Fruit fly (Drosophila melanogaster) whole organism, embryonic: ENCODE data around the gene CG31267.

Source experiments
- CG10267 ChIP-seq: fragments of 200-800 bp; sonication (Bioruptor generic); optimal IDR thresholded peaks from 2 replicates; lab custom pipeline; 2018; ENCODE audit warnings: missing biosample characterization, mild to moderate bottlenecking, missing genetic modification characterization, moderate library complexity
- CG10366 ChIP-seq: fragments of 200-800 bp; sonication (Bioruptor generic); IDR thresholded peaks from 2 replicates; pipeline ENCODE4 v1.3.6; 2022; ENCODE audit warnings: missing biosample characterization, missing genetic modification characterization
- CG17186 ChIP-seq: fragments of 200-800 bp; sonication (Bioruptor generic); optimal IDR thresholded peaks from 3 replicates; lab custom pipeline; 2017; ENCODE audit warnings: missing biosample characterization, missing genetic modification reagents, missing genetic modification characterization
- CG17361 ChIP-seq: fragments of 200-800 bp; sonication (Bioruptor generic); IDR thresholded peaks from 3 replicates; pipeline ENCODE4 v1.3.6; 2022; ENCODE audit warnings: missing biosample characterization, missing genetic modification characterization
- CG18599 ChIP-seq: fragments of 200-800 bp; sonication (Bioruptor generic); optimal IDR thresholded peaks from 3 replicates; lab custom pipeline; 2017; ENCODE audit warnings: missing biosample characterization, missing genetic modification characterization, mild to moderate bottlenecking, moderate library complexity, missing genetic modification reagents
- CG2120 ChIP-seq: fragments of 200-800 bp; sonication (Bioruptor generic); optimal IDR thresholded peaks from 3 replicates; lab custom pipeline; 2016; ENCODE audit warnings: missing biosample characterization, missing genetic modification characterization
- CG30020 ChIP-seq: fragments of 200-800 bp; optimal IDR thresholded peaks from 2 replicates; lab custom pipeline; 2019; ENCODE audit warnings: missing biosample characterization, mild to moderate bottlenecking, missing genetic modification characterization, moderate library complexity
- CG32532 ChIP-seq: fragments of 200-800 bp; sonication (Bioruptor generic); IDR thresholded peaks from 2 replicates; pipeline ENCODE4 v1.3.6; 2022; ENCODE audit warnings: missing biosample characterization, missing genetic modification characterization
- CG34376 ChIP-seq: fragments of 200-800 bp; sonication (Bioruptor generic); optimal IDR thresholded peaks from 2 replicates; lab custom pipeline; 2018; ENCODE audit warnings: missing biosample characterization, mild to moderate bottlenecking, missing genetic modification characterization
- CG4820 ChIP-seq: fragments of 200-800 bp; sonication (Bioruptor generic); optimal IDR thresholded peaks from 3 replicates; lab custom pipeline; 2016; ENCODE audit warnings: missing biosample characterization, missing genetic modification characterization
- CG6791 ChIP-seq: fragments of 200-800 bp; sonication (Bioruptor generic); IDR thresholded peaks from 3 replicates; pipeline ENCODE4 v1.3.6; 2022; ENCODE audit warnings: missing biosample characterization, missing genetic modification characterization; ENCODE audit not compliant: partially characterized antibody
- CG6813 ChIP-seq: fragments of 200-800 bp; sonication (Bioruptor generic); optimal IDR thresholded peaks from 2 replicates; lab custom pipeline; 2017; ENCODE audit warnings: missing biosample characterization, missing genetic modification characterization, mild to moderate bottlenecking, moderate library complexity, missing genetic modification reagents
- CG7271 ChIP-seq: fragments of 200-800 bp; sonication (Bioruptor generic); optimal IDR thresholded peaks from 2 replicates; lab custom pipeline; 2018; ENCODE audit warnings: missing biosample characterization, mild to moderate bottlenecking, missing genetic modification characterization, moderate library complexity
- CG7786 ChIP-seq: fragments of 200-800 bp; sonication (Bioruptor generic); optimal IDR thresholded peaks from 2 replicates; lab custom pipeline; 2016; ENCODE audit warnings: missing biosample characterization, missing genetic modification characterization
- CG7987 ChIP-seq: fragments of 200-800 bp; sonication (Bioruptor generic); optimal IDR thresholded peaks from 2 replicates; lab custom pipeline; 2018; ENCODE audit warnings: missing biosample characterization, mild to moderate bottlenecking, missing genetic modification characterization, moderate library complexity
- CG9215 ChIP-seq: fragments of 200-800 bp; sonication (Bioruptor generic); IDR thresholded peaks from 2 replicates; pipeline ENCODE4 v1.3.6; 2022; ENCODE audit warnings: missing biosample characterization, missing genetic modification characterization
- CG9817 ChIP-seq: fragments of 200-800 bp; sonication (Bioruptor generic); optimal IDR thresholded peaks from 2 replicates; lab custom pipeline; 2018; ENCODE audit warnings: missing biosample characterization, mild to moderate bottlenecking, missing genetic modification characterization, moderate library complexity
- D19B ChIP-seq: fragments of 200-800 bp; sonication (Bioruptor generic); optimal IDR thresholded peaks from 2 replicates; lab custom pipeline; 2017; ENCODE audit warnings: missing biosample characterization, mild to moderate bottlenecking, missing genetic modification characterization
- E2f2 ChIP-seq: fragments of 200-800 bp; sonication (Bioruptor generic); IDR thresholded peaks from 2 replicates; pipeline ENCODE4 v1.3.6; 2022; ENCODE audit warnings: missing biosample characterization, missing genetic modification characterization
- Ets65A ChIP-seq: fragments of 200-800 bp; sonication (Bioruptor generic); peaks from one replicate; lab custom pipeline; 2016; ENCODE audit warnings: missing biosample characterization, missing genetic modification characterization
- Fer1 ChIP-seq: fragments of 200-800 bp; sonication (Bioruptor generic); optimal IDR thresholded peaks from 2 replicates; lab custom pipeline; 2017; ENCODE audit warnings: missing biosample characterization, mild to moderate bottlenecking, missing genetic modification characterization
- Gug ChIP-seq: fragments of 200-800 bp; sonication (Bioruptor generic); IDR thresholded peaks from 4 replicates; pipeline ENCODE4 v1.3.6; 2022; ENCODE audit warnings: missing biosample characterization, missing genetic modification characterization
- Hmr ChIP-seq: fragments of 200-800 bp; sonication (Bioruptor generic); optimal IDR thresholded peaks from 3 replicates; lab custom pipeline; 2017; ENCODE audit warnings: mild to moderate bottlenecking, missing biosample characterization, missing genetic modification reagents, missing genetic modification characterization
- Myb ChIP-seq: fragments of 200-800 bp; sonication (Bioruptor generic); optimal IDR thresholded peaks from 2 replicates; lab custom pipeline; 2016; ENCODE audit warnings: missing biosample characterization, missing genetic modification characterization
- Neu2 ChIP-seq: fragments of 200-800 bp; sonication (Bioruptor generic); optimal IDR thresholded peaks from 3 replicates; lab custom pipeline; 2016; ENCODE audit warnings: missing biosample characterization, missing genetic modification characterization, borderline replicate concordance
- Sin3A ChIP-seq: fragments of >200 bp; optimal IDR thresholded peaks from 2 replicates; lab custom pipeline; 2018
- Xbp1 ChIP-seq: fragments of 200-800 bp; sonication (Bioruptor generic); optimal IDR thresholded peaks from 3 replicates; lab custom pipeline; 2016; ENCODE audit warnings: missing biosample characterization, mild to moderate bottlenecking, missing genetic modification characterization
- YL-1 ChIP-seq: fragments of 200-800 bp; sonication (Bioruptor generic); optimal IDR thresholded peaks from 3 replicates; lab custom pipeline; 2017; ENCODE audit warnings: missing biosample characterization, mild to moderate bottlenecking, missing genetic modification characterization
- bowl ChIP-seq: fragments of 200-800 bp; sonication (Bioruptor generic); IDR thresholded peaks from 2 replicates; pipeline ENCODE4 v1.3.6; 2022; ENCODE audit warnings: missing biosample characterization, missing genetic modification characterization
- cwo ChIP-seq: fragments of 200-800 bp; sonication (Bioruptor generic); optimal IDR thresholded peaks from 3 replicates; lab custom pipeline; 2017; ENCODE audit warnings: missing biosample characterization, missing genetic modification characterization, mild to moderate bottlenecking, moderate library complexity, missing genetic modification reagents
- exex ChIP-seq: fragments of 200-800 bp; sonication (Bioruptor generic); optimal IDR thresholded peaks from 4 replicates; lab custom pipeline; 2018; ENCODE audit warnings: missing biosample characterization, mild to moderate bottlenecking, missing genetic modification characterization, moderate library complexity
- eyg ChIP-seq: fragments of 200-800 bp; sonication (Bioruptor generic); optimal IDR thresholded peaks from 3 replicates; lab custom pipeline; 2016; ENCODE audit warnings: missing biosample characterization, missing genetic modification characterization
- hkb ChIP-seq, 2 experiments: fragments of 200-800 bp in 1 of 2; fragments of >200 bp in 1 of 2; sonication (Bioruptor generic) in 1 of 2; IDR thresholded peaks in 1 of 2; optimal IDR thresholded peaks in 1 of 2; 2 replicates each; pipeline versions ENCODE4 v1.3.6 to Lab custom; 2017 to 2022; ENCODE audit warnings: missing biosample characterization in 1 of 2, missing genetic modification characterization in 1 of 2
- knrl ChIP-seq: fragments of 200-800 bp; sonication (Bioruptor generic); IDR thresholded peaks from 3 replicates; pipeline ENCODE4 v1.3.6; 2022; ENCODE audit warnings: missing biosample characterization, missing genetic modification characterization; ENCODE audit not compliant: partially characterized antibody
- phol ChIP-seq: fragments of 200-800 bp; sonication (Bioruptor generic); optimal IDR thresholded peaks from 3 replicates; lab custom pipeline; 2018; ENCODE audit warnings: missing biosample characterization, mild to moderate bottlenecking, missing genetic modification characterization, moderate library complexity
- pita ChIP-seq: fragments of 200-800 bp; sonication (Bioruptor generic); optimal IDR thresholded peaks from 2 replicates; lab custom pipeline; 2017; ENCODE audit warnings: missing biosample characterization, mild to moderate bottlenecking, missing genetic modification characterization
- pum ChIP-seq: fragments of 200-800 bp; sonication (Bioruptor generic); optimal IDR thresholded peaks from 2 replicates; lab custom pipeline; 2016; ENCODE audit warnings: missing biosample characterization, missing genetic modification characterization
- pzg ChIP-seq: fragments of 200-800 bp; sonication (Bioruptor generic); optimal IDR thresholded peaks from 3 replicates; lab custom pipeline; 2018; ENCODE audit warnings: missing biosample characterization, mild to moderate bottlenecking, missing genetic modification characterization, moderate library complexity
- repo ChIP-seq: fragments of 200-800 bp; sonication (Bioruptor generic); optimal IDR thresholded peaks from 2 replicates; lab custom pipeline; 2016; ENCODE audit warnings: missing biosample characterization, missing genetic modification characterization
- sens-2 ChIP-seq: fragments of 200-800 bp; sonication (Bioruptor generic); IDR thresholded peaks from 2 replicates; pipeline ENCODE4 v1.3.6; 2022; ENCODE audit warnings: missing biosample characterization, missing genetic modification characterization
- sr ChIP-seq: fragments of 200-800 bp; sonication (Bioruptor generic); IDR thresholded peaks from 3 replicates; pipeline ENCODE4 v1.3.6; 2022; ENCODE audit warnings: missing biosample characterization, missing genetic modification characterization
- tup ChIP-seq: fragments of 200-800 bp; sonication (Bioruptor generic); optimal IDR thresholded peaks from 2 replicates; lab custom pipeline; 2016; ENCODE audit warnings: missing biosample characterization, mild to moderate bottlenecking, missing genetic modification characterization, moderate library complexity
- wek ChIP-seq: fragments of 200-800 bp; sonication (Bioruptor generic); optimal IDR thresholded peaks from 3 replicates; lab custom pipeline; 2018; ENCODE audit warnings: missing biosample characterization, mild to moderate bottlenecking, missing genetic modification characterization, moderate library complexity
- zf30C ChIP-seq: fragments of 200-800 bp; sonication (Bioruptor generic); optimal IDR thresholded peaks from 3 replicates; lab custom pipeline; 2018; ENCODE audit warnings: missing biosample characterization, mild to moderate bottlenecking, missing genetic modification characterization

CG31267 gene

dm6 chr3R:17142304-17142703 is 8.3 kb downstream of the CG31267 start, which contains the start of gene TwdlW:
Gene TwdlW (minus strand): TSS chr3R:17142404.
- TF ChIP-seq sr (GFP tag; lab: Robert Waterston, UW) (0 out of 3 replicates have a peak, but pooled peaks have one; percentile 29), Xbp1 (no peak), tup (GFP tag; lab: Kevin White, UChicago) (no peak), bowl (GFP tag; lab: Robert Waterston, UW) (0 out of 2 replicates have a peak, but pooled peaks have one; percentile 8)

dm6 chr3R:17147647-17148244 is 13.7 kb downstream of the CG31267 start:
- TF ChIP-seq exex (tag; lab: Kevin White, UChicago): peak; percentile 47
- peak; percentile 30 for TF ChIP-seq CG18599 (GFP tag; lab: Kevin White, UChicago)
- no peak for TF ChIP-seq eyg (GFP tag; lab: Kevin White, UChicago)
- TF ChIP-seq D19B (GFP tag; lab: Kevin White, UChicago): peak; percentile 85
- TF ChIP-seq CG10366 (GFP tag; lab: Robert Waterston, UW): no peak
- no peak for TF ChIP-seq CG30020 (tag; lab: Kevin White, UChicago)
- peak; percentile 10 for TF ChIP-seq CG2120 (GFP tag; lab: Kevin White, UChicago)
- TF ChIP-seq CG9215 (GFP tag; lab: Robert Waterston, UW): no peak
- TF ChIP-seq CG32532 (GFP tag; lab: Robert Waterston, UW): peak; percentile 32; the same call in 1 of the 2 replicates
- no peak for TF ChIP-seq sens-2 (GFP tag; lab: Robert Waterston, UW)
- peak; percentile 94 for TF ChIP-seq cwo (GFP tag; lab: Kevin White, UChicago)
- TF ChIP-seq CG34376 (GFP tag; lab: Kevin White, UChicago): peak; percentile 14

dm6 chr3R:17149080-17149746 is 15.2 kb downstream of the CG31267 start, which contains the start of the genes m-cup and Det:
Gene m-cup (minus strand): TSS chr3R:17149412.
Gene Det (plus strand): TSS chr3R:17149667.
- no peak for TF ChIP-seq Neu2 (GFP tag; lab: Kevin White, UChicago)
- peak; percentile 15 for TF ChIP-seq CG7987
- TF ChIP-seq CG9817 (tag; lab: Kevin White, UChicago): peak; percentile 12
- peak; percentile 87 for TF ChIP-seq Sin3A (lab: Kevin White, UChicago)
- TF ChIP-seq CG6813 (GFP tag; lab: Kevin White, UChicago): no peak
- TF ChIP-seq YL-1: peak; percentile 81
- peak; percentile 6 for TF ChIP-seq Ets65A (GFP tag; lab: Kevin White, UChicago)
- TF ChIP-seq CG10267 (tag; lab: Kevin White, UChicago): peak; percentile 51
- peak; percentile 6 for TF ChIP-seq pum
- TF ChIP-seq pita (GFP tag; lab: Kevin White, UChicago): no peak
- peak; percentile 26 for TF ChIP-seq CG7271 (tag; lab: Kevin White, UChicago)
- TF ChIP-seq E2f2 (GFP tag; lab: Robert Waterston, UW): peak; percentile 89
- TF ChIP-seq hkb (optimal IDR thresholded peaks at IDR 0.05; lab: Kevin White, UChicago): peak; percentile 80
- no peak for TF ChIP-seq hkb (GFP tag; IDR thresholded peaks at IDR 0.05; lab: Robert Waterston, UW)
- TF ChIP-seq wek: peak; percentile 6
- TF ChIP-seq CG17186: peak; percentile 79
- TF ChIP-seq zf30C (GFP tag; lab: Kevin White, UChicago): peak; percentile 44
- TF ChIP-seq pzg (GFP tag; lab: Kevin White, UChicago): peak; percentile 76
- TF ChIP-seq CG17361 (GFP tag; lab: Robert Waterston, UW): no peak
- peak; percentile 5 for TF ChIP-seq CG7786 (GFP tag; lab: Kevin White, UChicago)
- peak; percentile 42 for TF ChIP-seq Myb (GFP tag; lab: Kevin White, UChicago)
- peak; percentile 29 for TF ChIP-seq Fer1 (GFP tag; lab: Kevin White, UChicago)
- TF ChIP-seq Hmr (GFP tag; lab: Kevin White, UChicago): peak; percentile 23
- peak; percentile 61 for TF ChIP-seq phol (tag; lab: Kevin White, UChicago)
- peak; percentile 5 for TF ChIP-seq CG4820 (GFP tag; lab: Kevin White, UChicago)
- TF ChIP-seq sens-2 (GFP tag; lab: Robert Waterston, UW): no peak
- TF ChIP-seq knrl (GFP tag; lab: Robert Waterston, UW): peak; percentile 80
- TF ChIP-seq repo: no peak
- TF ChIP-seq CG6791 (GFP tag; lab: Robert Waterston, UW): peak; percentile 61; the same call in 2 of the 3 replicates
- no peak for TF ChIP-seq Gug (GFP tag; lab: Robert Waterston, UW)
